Worm (Caenorhabditis elegans) whole organism, L4 larva: ENCODE measurements around the gene mre-11.

Experiments used
- F49E8.2 ChIP-seq: sonication (generic microtip); optimal IDR thresholded peaks from 2 replicates; lab custom pipeline; 2016; ENCODE audit warnings: missing compliant biosample characterization, mild to moderate bottlenecking, missing genetic modification characterization, borderline replicate concordance
- Y105C5A.15 ChIP-seq: fragments of 200-800 bp; sonication (Bioruptor generic); IDR thresholded peaks from 2 replicates; pipeline ENCODE4 v1.3.6; 2022; ENCODE audit warnings: missing genetic modification characterization, missing compliant biosample characterization
- Y48G9A.11 ChIP-seq: fragments of 200-800 bp; sonication (Bioruptor generic); IDR thresholded peaks from 2 replicates; pipeline ENCODE4 v1.3.6; 2022; ENCODE audit warnings: missing genetic modification reagents, missing genetic modification characterization, missing compliant biosample characterization
- ceh-20 ChIP-seq: fragments of 200-800 bp; sonication (Bioruptor generic); IDR thresholded peaks from 2 replicates; pipeline ENCODE4 v1.3.6; 2022; ENCODE audit warnings: missing genetic modification reagents, missing genetic modification characterization, missing compliant biosample characterization
- ceh-82 ChIP-seq: sonication (generic microtip); optimal IDR thresholded peaks from 2 replicates; lab custom pipeline; 2017; ENCODE audit warnings: missing biosample characterization, missing genetic modification characterization
- ces-1 ChIP-seq: fragments of 150-350 bp; sonication (generic microtip); optimal IDR thresholded peaks from 4 replicates; lab custom pipeline; 2014; ENCODE audit warnings: missing biosample characterization, missing genetic modification reagents, missing genetic modification characterization
- cey-2 ChIP-seq: sonication (generic microtip); optimal IDR thresholded peaks from 3 replicates; lab custom pipeline; 2017; ENCODE audit warnings: missing genetic modification characterization, mild to moderate bottlenecking, missing compliant biosample characterization, antibody characterized with exemption, borderline replicate concordance; ENCODE audit not compliant: insufficient read depth
- ctbp-1 ChIP-seq: fragments of 200-800 bp; sonication (Bioruptor generic); IDR thresholded peaks from 2 replicates; pipeline ENCODE4 v1.3.6; 2022; ENCODE audit warnings: missing genetic modification reagents, missing genetic modification characterization, missing compliant biosample characterization
- daf-16 ChIP-seq, 3 experiments: sonication (generic microtip); optimal IDR thresholded peaks; 2 replicates each; lab custom pipeline; 2016 to 2017; ENCODE audit warnings: missing genetic modification characterization in 3 of 3, missing genetic modification reagents in 3 of 3, mild to moderate bottlenecking in 2 of 3, missing compliant biosample characterization in 2 of 3, missing biosample characterization in 1 of 3, moderate library complexity in 1 of 3
- daf-19 ChIP-seq: fragments of 200-800 bp; sonication (Bioruptor generic); conservative IDR thresholded peaks from 2 replicates; pipeline ENCODE4 v1.3.6; 2022; ENCODE audit warnings: missing genetic modification characterization, missing compliant biosample characterization
- dmd-6 ChIP-seq: fragments of 200-800 bp; sonication (Bioruptor generic); IDR thresholded peaks from 2 replicates; pipeline ENCODE4 v1.3.6; 2022; ENCODE audit warnings: missing genetic modification reagents, missing genetic modification characterization, missing compliant biosample characterization
- dmd-8 ChIP-seq: fragments of 200-800 bp; sonication (Bioruptor generic); IDR thresholded peaks from 2 replicates; pipeline ENCODE4 v1.3.6; 2022; ENCODE audit warnings: missing genetic modification characterization, missing compliant biosample characterization
- duxl-1 ChIP-seq: sonication (generic microtip); optimal IDR thresholded peaks from 2 replicates; lab custom pipeline; 2016; ENCODE audit warnings: mild to moderate bottlenecking, missing genetic modification characterization, moderate library complexity, missing compliant biosample characterization; ENCODE audit not compliant: poor library complexity
- egl-27 ChIP-seq: sonication (generic microtip); optimal IDR thresholded peaks from 3 replicates; lab custom pipeline; 2017; ENCODE audit warnings: missing biosample characterization, missing genetic modification reagents, missing genetic modification characterization
- egl-43 ChIP-seq: fragments of 200-800 bp; sonication (Bioruptor generic); IDR thresholded peaks from 2 replicates; pipeline ENCODE4 v1.3.6; 2022; ENCODE audit warnings: missing genetic modification reagents, missing genetic modification characterization, missing compliant biosample characterization
- lin-13 ChIP-seq: fragments of 150-350 bp; optimal IDR thresholded peaks from 2 replicates; lab custom pipeline; 2014; ENCODE audit warnings: missing biosample characterization, missing genetic modification reagents, missing genetic modification characterization
- lin-29 ChIP-seq: fragments of 200-800 bp; sonication (Bioruptor generic); IDR thresholded peaks from 2 replicates; pipeline ENCODE4 v1.3.6; 2022; ENCODE audit warnings: missing genetic modification reagents, missing genetic modification characterization, missing compliant biosample characterization
- lin-38 ChIP-seq: fragments of 200-800 bp; sonication (Bioruptor generic); IDR thresholded peaks from 2 replicates; pipeline ENCODE4 v1.3.6; 2022; ENCODE audit warnings: missing genetic modification reagents, missing genetic modification characterization, missing compliant biosample characterization
- lin-39 ChIP-seq: fragments of 150-350 bp; optimal IDR thresholded peaks from 2 replicates; lab custom pipeline; 2014; ENCODE audit warnings: missing biosample characterization, missing genetic modification reagents, missing genetic modification characterization
- lsy-2 ChIP-seq, 2 experiments: fragments of 150-350 bp in 1 of 2; sonication (generic microtip) in 1 of 2; optimal IDR thresholded peaks; 2 replicates each; lab custom pipeline; 2014 to 2017; ENCODE audit warnings: missing biosample characterization in 2 of 2, missing genetic modification characterization in 2 of 2
- madf-5 ChIP-seq, 2 experiments: fragments of 200-800 bp; sonication (Bioruptor generic); IDR thresholded peaks; 2 replicates each; pipeline ENCODE4 v1.3.6; 2022; ENCODE audit warnings: missing compliant biosample characterization in 2 of 2, missing genetic modification characterization in 2 of 2
- mdl-1 ChIP-seq, 2 experiments: fragments of 150-350 bp in 1 of 2; sonication (generic microtip) in 1 of 2; optimal IDR thresholded peaks; 2 replicates each; lab custom pipeline; 2014 to 2017; ENCODE audit warnings: missing biosample characterization in 2 of 2, missing genetic modification characterization in 2 of 2
- mes-2 ChIP-seq: sonication (generic microtip); optimal IDR thresholded peaks from 2 replicates; lab custom pipeline; 2016; ENCODE audit warnings: missing genotype, mild to moderate bottlenecking, missing genetic modification characterization, missing compliant biosample characterization; ENCODE audit not compliant: poor library complexity, severe bottlenecking
- mxl-3 ChIP-seq: fragments of 200-800 bp; sonication (Bioruptor generic); optimal IDR thresholded peaks from 2 replicates; lab custom pipeline; 2018; ENCODE audit warnings: mild to moderate bottlenecking, missing genetic modification characterization, missing compliant biosample characterization
- nhr-10 ChIP-seq: fragments of 150-350 bp; optimal IDR thresholded peaks from 2 replicates; lab custom pipeline; 2014; ENCODE audit warnings: missing biosample characterization, missing genetic modification characterization
- nhr-102 ChIP-seq: sonication (generic microtip); optimal IDR thresholded peaks from 2 replicates; lab custom pipeline; 2016; ENCODE audit warnings: mild to moderate bottlenecking, missing genetic modification characterization, moderate library complexity, missing compliant biosample characterization
- nhr-25 ChIP-seq: sonication (generic microtip); optimal IDR thresholded peaks from 2 replicates; lab custom pipeline; 2017; ENCODE audit warnings: missing genetic modification characterization, mild to moderate bottlenecking, missing compliant biosample characterization, antibody characterized with exemption, moderate library complexity, borderline replicate concordance; ENCODE audit not compliant: insufficient read depth
- nhr-41 ChIP-seq: fragments of 200-800 bp; sonication (Bioruptor generic); IDR thresholded peaks from 2 replicates; pipeline ENCODE4 v1.3.6; 2022; ENCODE audit warnings: missing genetic modification reagents, missing genetic modification characterization, missing compliant biosample characterization
- nhr-77 ChIP-seq: fragments of 150-350 bp; optimal IDR thresholded peaks from 2 replicates; lab custom pipeline; 2014; ENCODE audit warnings: missing biosample characterization, missing genetic modification characterization
- set-16 ChIP-seq: fragments of 200-800 bp; sonication (Bioruptor generic); IDR thresholded peaks from 2 replicates; pipeline ENCODE4 v1.3.6; 2022; ENCODE audit warnings: missing genetic modification reagents, missing genetic modification characterization, missing compliant biosample characterization
- tra-1 ChIP-seq: fragments of 200-800 bp; sonication (Bioruptor generic); IDR thresholded peaks from 2 replicates; pipeline ENCODE4 v1.3.6; 2022; ENCODE audit warnings: missing genetic modification reagents, missing genetic modification characterization, missing compliant biosample characterization
- unc-62 ChIP-seq, 3 experiments: fragments of 150-350 bp in 1 of 3; sonication (generic microtip); optimal IDR thresholded peaks in 2 of 3; peaks in 1 of 3; 1 replicate in 1 of 3; 2 replicates in 2 of 3; lab custom pipeline; 2014 to 2017; ENCODE audit warnings: missing biosample characterization in 3 of 3, missing genetic modification characterization in 3 of 3, missing genetic modification reagents in 3 of 3, missing genotype in 1 of 3
- zfp-3 ChIP-seq: fragments of 200-800 bp; sonication (Bioruptor generic); conservative IDR thresholded peaks from 2 replicates; pipeline ENCODE4 v1.3.6; 2022; ENCODE audit warnings: missing genetic modification reagents, missing genetic modification characterization, missing compliant biosample characterization
- zip-11 ChIP-seq: fragments of 200-800 bp; sonication (Bioruptor generic); IDR thresholded peaks from 2 replicates; pipeline ENCODE4 v1.3.6; 2022; ENCODE audit warnings: missing genetic modification characterization, missing compliant biosample characterization
- zip-2 ChIP-seq: fragments of 150-350 bp; optimal IDR thresholded peaks from 2 replicates; lab custom pipeline; 2014; ENCODE audit warnings: missing biosample characterization, missing genetic modification characterization

The mre-11 gene

ce11 chrV:10716865-10717713 lies 19.6 kb downstream of the mre-11 start (continued):
- TF ChIP-seq Y48G9A.11 (GFP tag; lab: Robert Waterston, UW): no peak
- TF ChIP-seq nhr-25 (tag; lab: Kevin White, UChicago): peak; percentile 92
- peak; percentile 20; the same call in 1 of the 2 replicates for TF ChIP-seq dmd-6 (GFP tag; lab: Robert Waterston, UW)
- TF ChIP-seq daf-16 (GFP tag; optimal IDR thresholded peaks at IDR 0.05; lab: Kevin White, UChicago): no peak
- TF ChIP-seq daf-16 (tag; optimal IDR thresholded peaks at IDR 0.05; lab: Kevin White, UChicago): no peak
- TF ChIP-seq dmd-8 (GFP tag; lab: Robert Waterston, UW): no peak
- no peak for TF ChIP-seq nhr-102
- TF ChIP-seq ceh-82: no peak
- TF ChIP-seq Y105C5A.15 (GFP tag; lab: Robert Waterston, UW): no peak
- peak; percentile 86 for TF ChIP-seq mxl-3
- TF ChIP-seq mes-2: peak; percentile 31
- TF ChIP-seq daf-19 (GFP tag; lab: Robert Waterston, UW): no peak
- peak; percentile 57 for TF ChIP-seq nhr-10 (tag; lab: Kevin White, UChicago)
- no peak for TF ChIP-seq zip-2 (tag; lab: Kevin White, UChicago)
- no peak for TF ChIP-seq nhr-77 (tag; lab: Kevin White, UChicago)
- TF ChIP-seq ces-1 (GFP tag; lab: Kevin White, UChicago): no peak
- TF ChIP-seq set-16 (GFP tag; lab: Robert Waterston, UW): peak; percentile 90
- TF ChIP-seq lin-13 (GFP tag; lab: Kevin White, UChicago): no peak
- TF ChIP-seq zip-11: no peak
- no peak for TF ChIP-seq madf-5 (GFP tag; IDR thresholded peaks at IDR 0.05; lab: Robert Waterston, UW)
- TF ChIP-seq lsy-2 (tag; optimal IDR thresholded peaks at IDR 0.05; lab: Kevin White, UChicago): peak; percentile 29 to 44
- no peak for TF ChIP-seq duxl-1
- no peak for TF ChIP-seq lin-38 (GFP tag; lab: Robert Waterston, UW)
- peak in 1 of 2 experiments; percentile 98 for TF ChIP-seq unc-62 (GFP tag; optimal IDR thresholded peaks at IDR 0.05 in 1 of 2; lab: Kevin White, UChicago)
- TF ChIP-seq unc-62 (tag; optimal IDR thresholded peaks at IDR 0.05; lab: Kevin White, UChicago): no peak
- peak; percentile 61; the same call in 1 of the 2 replicates for TF ChIP-seq egl-43
- TF ChIP-seq lin-39 (tag; lab: Kevin White, UChicago): no peak
- TF ChIP-seq F49E8.2 (tag; lab: Kevin White, UChicago): no peak
- TF ChIP-seq mdl-1 (tag; optimal IDR thresholded peaks at IDR 0.05; lab: Kevin White, UChicago): peak; percentile 60 to 91
- TF ChIP-seq ctbp-1 (GFP tag; lab: Robert Waterston, UW): no peak
- TF ChIP-seq zfp-3: no peak
- no peak for TF ChIP-seq lin-29 (GFP tag; lab: Robert Waterston, UW)
- no peak for TF ChIP-seq egl-27
- TF ChIP-seq nhr-41 (GFP tag; lab: Robert Waterston, UW): no peak
- TF ChIP-seq tra-1 (GFP tag; lab: Robert Waterston, UW): peak; percentile 60
- TF ChIP-seq cey-2: peak; percentile 83
- no peak; the same call in 1 of the 2 replicates for TF ChIP-seq ceh-20
